Worm (Caenorhabditis elegans) whole organism, late embryonic: ENCODE measurements around the gene F56D2.2.

Experiments used
- K02D7.2 ChIP-seq: sonication (generic microtip); optimal IDR thresholded peaks from 2 replicates; lab custom pipeline; 2017; ENCODE audit warnings: mild to moderate bottlenecking, missing genetic modification characterization, missing compliant biosample characterization
- Y22D7AL.16 ChIP-seq: sonication (generic microtip); optimal IDR thresholded peaks from 2 replicates; lab custom pipeline; 2016; ENCODE audit warnings: missing genetic modification characterization, missing compliant biosample characterization
- ceh-18 ChIP-seq: sonication (generic microtip); optimal IDR thresholded peaks from 2 replicates; lab custom pipeline; 2016; ENCODE audit warnings: missing genetic modification characterization, missing compliant biosample characterization
- ceh-48 ChIP-seq: sonication (generic microtip); optimal IDR thresholded peaks from 2 replicates; lab custom pipeline; 2016; ENCODE audit warnings: missing genetic modification characterization, inconsistent platforms, missing compliant biosample characterization
- nhr-11 ChIP-seq: fragments of 150-350 bp; optimal IDR thresholded peaks from 2 replicates; lab custom pipeline; 2014; ENCODE audit warnings: missing biosample characterization, missing genetic modification characterization
- nhr-232 ChIP-seq: sonication (generic microtip); optimal IDR thresholded peaks from 2 replicates; lab custom pipeline; 2016; ENCODE audit warnings: missing genetic modification characterization, missing compliant biosample characterization
- pha-4 ChIP-seq: fragments of 150-350 bp; optimal IDR thresholded peaks from 2 replicates; lab custom pipeline; 2018; ENCODE audit warnings: missing biosample characterization, missing genetic modification reagents, missing genetic modification characterization
- sdc-2 ChIP-seq: sonication (generic microtip); optimal IDR thresholded peaks from 2 replicates; lab custom pipeline; 2016; ENCODE audit warnings: missing genotype, missing genetic modification characterization, missing compliant biosample characterization
- sox-4 ChIP-seq: sonication (generic microtip); optimal IDR thresholded peaks from 2 replicates; lab custom pipeline; 2017; ENCODE audit warnings: mild to moderate bottlenecking, missing genetic modification characterization, inconsistent platforms, missing compliant biosample characterization
- syd-9 ChIP-seq: sonication (generic microtip); optimal IDR thresholded peaks from 2 replicates; lab custom pipeline; 2016; ENCODE audit warnings: mild to moderate bottlenecking, missing genetic modification characterization, moderate library complexity, missing compliant biosample characterization
- tbx-2 ChIP-seq: sonication (generic microtip); optimal IDR thresholded peaks from 2 replicates; lab custom pipeline; 2016; ENCODE audit warnings: missing genetic modification characterization, missing compliant biosample characterization

- TF ChIP-seq pha-4 (tag; lab: Kevin White, UChicago), result no peak
- no peak for TF ChIP-seq syd-9 (tag; lab: Kevin White, UChicago)
- no peak for TF ChIP-seq tbx-2 (tag; lab: Kevin White, UChicago)
- TF ChIP-seq nhr-11 (tag; lab: Kevin White, UChicago), result no peak
- TF ChIP-seq Y22D7AL.16 (tag; lab: Kevin White, UChicago), result no peak
- TF ChIP-seq ceh-18 (tag; lab: Kevin White, UChicago), result no peak
- no peak for TF ChIP-seq sdc-2 (tag; lab: Kevin White, UChicago)
- no peak for TF ChIP-seq nhr-232
- TF ChIP-seq ceh-48 (tag; lab: Kevin White, UChicago), result no peak
- TF ChIP-seq sox-4 (tag; lab: Kevin White, UChicago), result no peak
- TF ChIP-seq K02D7.2 (tag; lab: Kevin White, UChicago), result no peak
Observed at ce11 chrIII:5566496-5566895, 20.6 kb upstream of the F56D2.2 start.
